Fruit fly (Drosophila melanogaster) whole organism, adult: ENCODE measurements around the gene Rlip.

Experiments used
- CG11617 ChIP-seq: fragments of 200-800 bp; sonication (Bioruptor generic); optimal IDR thresholded peaks from 2 replicates; lab custom pipeline; 2017; ENCODE audit warnings: mild to moderate bottlenecking, missing biosample characterization, missing genetic modification reagents, missing genetic modification characterization
- Clk ChIP-seq: fragments of 200-800 bp; sonication (Bioruptor generic); optimal IDR thresholded peaks from 2 replicates; lab custom pipeline; 2017; ENCODE audit warnings: missing biosample characterization, missing genetic modification characterization
- Mnt ChIP-seq: fragments of 200-800 bp; sonication (Bioruptor generic); optimal IDR thresholded peaks from 2 replicates; lab custom pipeline; 2016; ENCODE audit warnings: missing biosample characterization, mild to moderate bottlenecking, missing genetic modification characterization
- cic ChIP-seq: fragments of 200-800 bp; sonication (Bioruptor generic); optimal IDR thresholded peaks from 2 replicates; lab custom pipeline; 2017; ENCODE audit warnings: missing biosample characterization, mild to moderate bottlenecking, missing genetic modification characterization, moderate library complexity
- ovo ChIP-seq: fragments of 200-800 bp; sonication (Bioruptor generic); optimal IDR thresholded peaks from 2 replicates; lab custom pipeline; 2016; ENCODE audit warnings: missing biosample characterization, missing genetic modification characterization

dm6 chr3R:21050875-21051274, 33.4 kb downstream of the Rlip start, which contains the start of gene Jhbp15:
- TF ChIP-seq ovo (GFP tag; lab: Kevin White, UChicago) (no peak), cic (GFP tag; lab: Kevin White, UChicago) (no peak), CG11617 (GFP tag; lab: Kevin White, UChicago) (no peak), Mnt (GFP tag; lab: Kevin White, UChicago) (no peak), Clk (GFP tag; lab: Kevin White, UChicago) (no peak)
